Fruit fly (Drosophila melanogaster) whole organism, embryonic: ENCODE measurements around the gene Nmdar1.

ENCODE experiments used
- Ada2b ChIP-seq: fragments of 200-800 bp; sonication (Bioruptor generic); IDR thresholded peaks from 2 replicates; pipeline ENCODE4 v1.3.6; 2022; ENCODE audit warnings: missing biosample characterization, missing genetic modification characterization
- Bgb ChIP-seq: fragments of 200-800 bp; sonication (Bioruptor generic); IDR thresholded peaks from 2 replicates; pipeline ENCODE4 v1.3.6; 2022; ENCODE audit warnings: missing biosample characterization, missing genetic modification characterization; ENCODE audit not compliant: partially characterized antibody
- CG10209 ChIP-seq: fragments of 200-800 bp; sonication (Bioruptor generic); optimal IDR thresholded peaks from 3 replicates; lab custom pipeline; 2017; ENCODE audit warnings: missing biosample characterization, mild to moderate bottlenecking, missing genetic modification characterization, missing genetic modification reagents
- CG10267 ChIP-seq: fragments of 200-800 bp; sonication (Bioruptor generic); optimal IDR thresholded peaks from 2 replicates; lab custom pipeline; 2018; ENCODE audit warnings: missing biosample characterization, mild to moderate bottlenecking, missing genetic modification characterization, moderate library complexity
- CG10431 ChIP-seq: fragments of 200-800 bp; sonication (Bioruptor generic); optimal IDR thresholded peaks from 3 replicates; lab custom pipeline; 2018; ENCODE audit warnings: missing biosample characterization, mild to moderate bottlenecking, missing genetic modification characterization
- CG10462 ChIP-seq: fragments of 200-800 bp; sonication (Bioruptor generic); optimal IDR thresholded peaks from 2 replicates; lab custom pipeline; 2016; ENCODE audit warnings: missing biosample characterization, missing genetic modification characterization
- CG10543 ChIP-seq: fragments of 200-800 bp; sonication (Bioruptor generic); optimal IDR thresholded peaks from 3 replicates; lab custom pipeline; 2017; ENCODE audit warnings: missing biosample characterization, mild to moderate bottlenecking, missing genetic modification characterization, moderate library complexity
- CG11560 ChIP-seq: fragments of 200-800 bp; sonication (Bioruptor generic); IDR thresholded peaks from 3 replicates; pipeline ENCODE4 v1.3.6; 2022; ENCODE audit warnings: missing biosample characterization, missing genetic modification characterization
- CG14667 ChIP-seq: fragments of 200-800 bp; sonication (Bioruptor generic); IDR thresholded peaks from 2 replicates; pipeline ENCODE4 v1.3.6; 2022; ENCODE audit warnings: missing biosample characterization, missing genetic modification characterization
- CG17186 ChIP-seq: fragments of 200-800 bp; sonication (Bioruptor generic); optimal IDR thresholded peaks from 3 replicates; lab custom pipeline; 2017; ENCODE audit warnings: missing biosample characterization, missing genetic modification reagents, missing genetic modification characterization
- CG17802 ChIP-seq: fragments of 200-800 bp; sonication (Bioruptor generic); optimal IDR thresholded peaks from 2 replicates; lab custom pipeline; 2018; ENCODE audit warnings: missing biosample characterization, mild to moderate bottlenecking, missing genetic modification characterization, moderate library complexity
- CG17912 ChIP-seq: fragments of 200-800 bp; sonication (Bioruptor generic); optimal IDR thresholded peaks from 2 replicates; lab custom pipeline; 2018; ENCODE audit warnings: missing biosample characterization, mild to moderate bottlenecking, missing genetic modification characterization
- CG2116 ChIP-seq: fragments of 200-800 bp; sonication (Bioruptor generic); optimal IDR thresholded peaks from 3 replicates; lab custom pipeline; 2018; ENCODE audit warnings: missing biosample characterization, mild to moderate bottlenecking, missing genetic modification characterization
- CG2120 ChIP-seq: fragments of 200-800 bp; sonication (Bioruptor generic); optimal IDR thresholded peaks from 3 replicates; lab custom pipeline; 2016; ENCODE audit warnings: missing biosample characterization, missing genetic modification characterization
- CG30403 ChIP-seq: fragments of 200-800 bp; sonication (Bioruptor generic); optimal IDR thresholded peaks from 3 replicates; lab custom pipeline; 2016; ENCODE audit warnings: missing biosample characterization, missing genetic modification characterization
- CG31388 ChIP-seq: fragments of 200-800 bp; sonication (Bioruptor generic); optimal IDR thresholded peaks from 2 replicates; lab custom pipeline; 2016; ENCODE audit warnings: missing biosample characterization, missing genetic modification characterization
- CG3726 ChIP-seq: fragments of 200-800 bp; sonication (Bioruptor generic); IDR thresholded peaks from 3 replicates; pipeline ENCODE4, ENCODE4 v1.3.6; 2022; ENCODE audit warnings: missing biosample characterization, missing genetic modification characterization
- CG7987 ChIP-seq: fragments of 200-800 bp; sonication (Bioruptor generic); optimal IDR thresholded peaks from 2 replicates; lab custom pipeline; 2018; ENCODE audit warnings: missing biosample characterization, mild to moderate bottlenecking, missing genetic modification characterization, moderate library complexity
- CG8281 ChIP-seq: fragments of 200-800 bp; sonication (Bioruptor generic); optimal IDR thresholded peaks from 2 replicates; lab custom pipeline; 2018; ENCODE audit warnings: missing biosample characterization, mild to moderate bottlenecking, missing genetic modification characterization, moderate library complexity
- CG9797 ChIP-seq: fragments of 200-800 bp; sonication (Bioruptor generic); optimal IDR thresholded peaks from 3 replicates; lab custom pipeline; 2018; ENCODE audit warnings: missing biosample characterization, mild to moderate bottlenecking, missing genetic modification characterization
- CoRest ChIP-seq: fragments of 200-800 bp; sonication (Bioruptor generic); optimal IDR thresholded peaks from 3 replicates; lab custom pipeline; 2018; ENCODE audit warnings: missing biosample characterization, mild to moderate bottlenecking, missing genetic modification characterization, moderate library complexity
- Dll ChIP-seq: fragments of 200-800 bp; sonication (Bioruptor generic); IDR thresholded peaks from 4 replicates; pipeline ENCODE4 v1.3.6; 2022; ENCODE audit warnings: missing biosample characterization, missing genetic modification characterization; ENCODE audit not compliant: partially characterized antibody
- Hmr ChIP-seq: fragments of 200-800 bp; sonication (Bioruptor generic); optimal IDR thresholded peaks from 3 replicates; lab custom pipeline; 2017; ENCODE audit warnings: mild to moderate bottlenecking, missing biosample characterization, missing genetic modification reagents, missing genetic modification characterization
- Med ChIP-seq: fragments of 200-800 bp; sonication (Bioruptor generic); peaks from one replicate; lab custom pipeline; 2016; ENCODE audit warnings: missing biosample characterization, missing genetic modification characterization, mild to moderate bottlenecking, inconsistent platforms, moderate library complexity
- Nf-YC ChIP-seq: fragments of 200-800 bp; optimal IDR thresholded peaks from 3 replicates; lab custom pipeline; 2019; ENCODE audit warnings: missing biosample characterization, mild to moderate bottlenecking, missing genetic modification characterization, moderate library complexity
- Opbp ChIP-seq: fragments of 200-800 bp; sonication (Bioruptor generic); IDR thresholded peaks from 3 replicates; pipeline ENCODE4 v1.3.6; 2022; ENCODE audit warnings: missing biosample characterization, missing genetic modification characterization; ENCODE audit not compliant: partially characterized antibody
- Pdp1 ChIP-seq, 2 experiments: fragments of 200-800 bp; sonication (Bioruptor generic); optimal IDR thresholded peaks; 3 replicates each; lab custom pipeline; 2016; ENCODE audit warnings: missing biosample characterization in 2 of 2, missing genetic modification characterization in 2 of 2, mild to moderate bottlenecking in 1 of 2, moderate library complexity in 1 of 2
- Rx ChIP-seq: fragments of 200-800 bp; sonication (Bioruptor generic); IDR thresholded peaks from 2 replicates; pipeline ENCODE4 v1.3.6; 2022; ENCODE audit warnings: missing biosample characterization, missing genetic modification characterization
- Scr ChIP-seq: fragments of 200-800 bp; sonication (Bioruptor generic); IDR thresholded peaks from 2 replicates; pipeline ENCODE4 v1.3.6; 2022; ENCODE audit warnings: missing biosample characterization, missing genetic modification characterization; ENCODE audit not compliant: partially characterized antibody
- Sox100B ChIP-seq: fragments of 200-800 bp; sonication (Bioruptor generic); optimal IDR thresholded peaks from 3 replicates; lab custom pipeline; 2018; ENCODE audit warnings: missing biosample characterization, mild to moderate bottlenecking, missing genetic modification characterization
- Sry-β ChIP-seq: fragments of 200-800 bp; sonication (Bioruptor generic); optimal IDR thresholded peaks from 2 replicates; lab custom pipeline; 2018; ENCODE audit warnings: missing biosample characterization, mild to moderate bottlenecking, missing genetic modification characterization, moderate library complexity
- Xrp1 ChIP-seq: fragments of 200-800 bp; sonication (Bioruptor generic); IDR thresholded peaks from 2 replicates; pipeline ENCODE4 v1.3.6; 2022; ENCODE audit warnings: missing biosample characterization, missing genetic modification characterization
- YL-1 ChIP-seq: fragments of 200-800 bp; sonication (Bioruptor generic); optimal IDR thresholded peaks from 3 replicates; lab custom pipeline; 2017; ENCODE audit warnings: missing biosample characterization, mild to moderate bottlenecking, missing genetic modification characterization
- amos ChIP-seq: fragments of 200-800 bp; sonication (Bioruptor generic); IDR thresholded peaks from 2 replicates; pipeline ENCODE4 v1.3.6; 2022; ENCODE audit warnings: missing biosample characterization, missing genetic modification characterization; ENCODE audit not compliant: partially characterized antibody
- chif ChIP-seq, 2 experiments: fragments of 200-800 bp; sonication (Bioruptor generic); optimal IDR thresholded peaks; 3 replicates each; lab custom pipeline; 2016; ENCODE audit warnings: missing biosample characterization in 2 of 2, missing genetic modification characterization in 2 of 2
- fru ChIP-seq: fragments of >200 bp; optimal IDR thresholded peaks from 2 replicates; lab custom pipeline; 2017
- gcm2 ChIP-seq: fragments of 200-800 bp; sonication (Bioruptor generic); optimal IDR thresholded peaks from 2 replicates; lab custom pipeline; 2016; ENCODE audit warnings: missing biosample characterization, missing genetic modification characterization
- gfzf ChIP-seq: fragments of 200-800 bp; sonication (Bioruptor generic); optimal IDR thresholded peaks from 2 replicates; lab custom pipeline; 2016; ENCODE audit warnings: missing biosample characterization, mild to moderate bottlenecking, missing genetic modification characterization, moderate library complexity
- h ChIP-seq: fragments of >200 bp; optimal IDR thresholded peaks from 2 replicates; lab custom pipeline; 2017
- hb ChIP-seq: fragments of 200-800 bp; sonication (Bioruptor generic); IDR thresholded peaks from 3 replicates; pipeline ENCODE4 v1.3.6; 2022; ENCODE audit warnings: missing biosample characterization, missing genetic modification characterization; ENCODE audit not compliant: partially characterized antibody
- nau ChIP-seq: fragments of 200-800 bp; sonication (Bioruptor generic); optimal IDR thresholded peaks from 3 replicates; lab custom pipeline; 2017; ENCODE audit warnings: missing biosample characterization, mild to moderate bottlenecking, missing genetic modification characterization, missing genetic modification reagents
- pan ChIP-seq, 4 experiments: fragments of >200 bp in 3 of 4; fragments of 200-800 bp in 1 of 4; sonication (Bioruptor generic) in 1 of 4; optimal IDR thresholded peaks in 3 of 4; IDR thresholded peaks in 1 of 4; 2 replicates each; pipeline versions ENCODE4 v1.3.6 to Lab custom; 2017 to 2022; ENCODE audit warnings: missing biosample characterization in 2 of 4, missing genetic modification characterization in 2 of 4, mixed read lengths in 1 of 4
- ranshi ChIP-seq: fragments of 200-800 bp; sonication (Bioruptor generic); IDR thresholded peaks from 2 replicates; pipeline ENCODE4 v1.3.6; 2022; ENCODE audit warnings: missing biosample characterization, missing genetic modification characterization
- ssp ChIP-seq: fragments of 200-800 bp; sonication (Bioruptor generic); IDR thresholded peaks from 2 replicates; pipeline ENCODE4 v1.3.6; 2022; ENCODE audit warnings: missing biosample characterization, missing genetic modification characterization
- wek ChIP-seq: fragments of 200-800 bp; sonication (Bioruptor generic); optimal IDR thresholded peaks from 3 replicates; lab custom pipeline; 2018; ENCODE audit warnings: missing biosample characterization, mild to moderate bottlenecking, missing genetic modification characterization, moderate library complexity
- wor ChIP-seq: fragments of 200-800 bp; sonication (Bioruptor generic); IDR thresholded peaks from 2 replicates; pipeline ENCODE4 v1.3.6; 2022; ENCODE audit warnings: missing biosample characterization, missing genetic modification characterization
- zf30C ChIP-seq: fragments of 200-800 bp; sonication (Bioruptor generic); optimal IDR thresholded peaks from 3 replicates; lab custom pipeline; 2018; ENCODE audit warnings: missing biosample characterization, mild to moderate bottlenecking, missing genetic modification characterization
- zfh2 ChIP-seq: fragments of 200-800 bp; sonication (Bioruptor generic); optimal IDR thresholded peaks from 2 replicates; lab custom pipeline; 2016; ENCODE audit warnings: missing biosample characterization, missing genetic modification characterization

Gene Nmdar1

DNA sequence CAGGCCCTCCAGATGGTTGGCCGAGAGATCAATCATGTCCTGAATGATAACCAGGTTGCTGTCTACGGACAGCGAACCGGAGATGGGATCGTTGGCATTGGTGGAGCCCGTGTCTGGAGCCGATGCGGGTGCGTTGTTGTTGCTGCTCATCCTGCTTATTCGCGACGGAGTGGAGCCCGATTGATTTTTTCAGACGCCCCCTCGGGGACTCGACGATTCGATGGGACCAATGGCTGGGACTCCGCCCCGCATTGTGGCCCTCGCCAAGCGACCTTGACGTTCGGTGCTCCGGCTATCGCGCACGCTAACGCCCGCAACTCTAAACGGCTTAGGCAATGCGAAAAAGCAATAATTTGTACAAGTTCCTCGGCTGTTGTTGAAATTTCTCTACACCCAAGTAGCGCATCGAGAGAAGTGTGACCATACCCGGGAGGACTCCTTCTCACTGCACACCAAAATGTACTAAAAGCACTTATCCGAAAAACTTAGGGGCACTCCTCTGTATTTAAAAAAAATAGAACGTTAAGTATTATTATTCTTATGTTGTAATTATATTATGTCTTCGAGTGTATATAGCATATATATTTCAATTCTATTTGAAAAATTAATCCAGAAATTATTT lies 39.5 kb downstream of the Nmdar1 start, which contains the start of gene ksr (continued):
- TF ChIP-seq Dll (0 out of 4 replicates have a peak, but pooled peaks have one; percentile 18), Sry-β (GFP tag; lab: Kevin White, UChicago) (no peak), gfzf (GFP tag; lab: Kevin White, UChicago) (peak; percentile 69), gcm2 (GFP tag; lab: Kevin White, UChicago) (no peak), CG11560 (tag; lab: Robert Waterston, UW) (no peak), fru (lab: Kevin White, UChicago) (no peak), Pdp1 (GFP tag; optimal IDR thresholded peaks at IDR 0.05; lab: Kevin White, UChicago) (no peak), h (no peak), zfh2 (GFP tag; lab: Kevin White, UChicago) (no peak), Rx (GFP tag; lab: Robert Waterston, UW) (no peak), wor (GFP tag; lab: Robert Waterston, UW) (no peak), CG31388 (GFP tag; lab: Kevin White, UChicago) (no peak), CG2116 (GFP tag; lab: Kevin White, UChicago) (peak; percentile 19), CG8281 (no peak), CG10209 (GFP tag; lab: Kevin White, UChicago) (no peak), Med (GFP tag; lab: Kevin White, UChicago) (peak; percentile 14), CG3726 (GFP tag; lab: Robert Waterston, UW) (no peak), ranshi (GFP tag; lab: Robert Waterston, UW) (0 out of 2 replicates have a peak, but pooled peaks have one; percentile 27), pan (optimal IDR thresholded peaks at IDR 0.05; lab: Kevin White, UChicago) (no peak), pan (GFP tag; optimal IDR thresholded peaks at IDR 0.05 in 1 of 2, IDR thresholded peaks at IDR 0.05 in 1 of 2) (peak in 1 of 2 experiments; percentile 12), zf30C (peak; percentile 29), CoRest (tag; lab: Kevin White, UChicago) (peak; percentile 33), amos (GFP tag; lab: Robert Waterston, UW) (no peak), CG30403 (GFP tag; lab: Kevin White, UChicago) (peak; percentile 31), Bgb (GFP tag; lab: Robert Waterston, UW) (peak; percentile 29; the same call in 1 of the 2 replicates), Ada2b (GFP tag; lab: Robert Waterston, UW) (no peak), CG10543 (GFP tag; lab: Kevin White, UChicago) (no peak), Hmr (no peak), CG17186 (GFP tag; lab: Kevin White, UChicago) (no peak), Xrp1 (peak; percentile 38; the same call in 1 of the 2 replicates), CG10267 (tag; lab: Kevin White, UChicago) (peak; percentile 74), CG2120 (GFP tag; lab: Kevin White, UChicago) (peak; percentile 16), hb (GFP tag; lab: Robert Waterston, UW) (0 out of 3 replicates have a peak, but pooled peaks have one; percentile 17), Sox100B (GFP tag; lab: Kevin White, UChicago) (no peak), nau (GFP tag; lab: Kevin White, UChicago) (no peak), CG17912 (GFP tag; lab: Kevin White, UChicago) (no peak), CG10462 (peak; percentile 5), wek (peak; percentile 90), CG14667 (no peak), Opbp (GFP tag; lab: Robert Waterston, UW) (0 out of 3 replicates have a peak, but pooled peaks have one; percentile 28), CG17802 (tag; lab: Kevin White, UChicago) (peak; percentile 18), CG9797 (peak; percentile 55), CG7987 (GFP tag; lab: Kevin White, UChicago) (no peak), ssp (GFP tag; lab: Robert Waterston, UW) (peak; percentile 45), chif (GFP tag; optimal IDR thresholded peaks at IDR 0.05; lab: Kevin White, UChicago) (no peak), Nf-YC (tag; lab: Kevin White, UChicago) (no peak), Scr (GFP tag; lab: Robert Waterston, UW) (0 out of 2 replicates have a peak, but pooled peaks have one; percentile 11), CG10431 (no peak), YL-1 (peak; percentile 86)
